Fruit fly (Drosophila melanogaster): Measurements from ENCODE around the gene Hexim.
A peak's percentile ranks its signal among the peaks of the same experiment; 100 is the strongest.

Gene Hexim

DNA sequence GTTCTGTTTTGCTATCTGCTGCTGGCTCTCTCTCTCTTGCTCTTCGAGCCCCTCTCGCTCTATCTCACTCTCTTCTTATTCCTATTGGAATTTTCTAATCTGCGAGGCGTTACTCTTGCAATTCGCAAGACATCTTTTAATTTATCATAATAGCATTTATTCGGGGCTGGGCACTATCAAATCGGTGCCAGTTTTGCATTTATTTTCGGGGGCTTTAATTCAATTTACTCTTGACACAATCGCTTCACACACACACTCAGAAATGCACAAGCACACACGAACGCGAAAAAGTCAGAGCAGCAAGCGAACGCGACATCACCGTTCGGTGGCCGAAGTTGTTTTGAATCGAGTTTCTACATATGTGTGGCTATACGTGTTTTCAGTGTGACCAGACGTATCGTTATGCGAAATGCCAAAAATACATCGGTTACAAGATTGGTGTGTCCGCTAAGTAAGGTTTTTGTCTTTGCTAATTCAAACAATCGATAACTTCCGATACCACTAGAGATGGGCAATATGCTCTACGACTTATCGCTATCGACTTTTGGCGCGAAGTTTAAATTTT lies 37.8 kb downstream of the Hexim start, which contains the start of gene Meltrin (continued):
- peak; percentile 39 for TF ChIP-seq lz (GFP tag; optimal IDR thresholded peaks at IDR 0.05)
- TF ChIP-seq CG9139 (GFP tag; optimal IDR thresholded peaks at IDR 0.05) = no peak
- TF ChIP-seq fd59A (GFP tag; optimal IDR thresholded peaks at IDR 0.05) = no peak
- peak; percentile 59 for TF ChIP-seq CG6854 (GFP tag; optimal IDR thresholded peaks at IDR 0.05)
- TF ChIP-seq CG16779 (tag; optimal IDR thresholded peaks at IDR 0.05) = peak; percentile 34
- peak; percentile 17 for TF ChIP-seq Lpt (GFP tag; optimal IDR thresholded peaks at IDR 0.05)
- no peak for TF ChIP-seq CG10631 (GFP tag; optimal IDR thresholded peaks at IDR 0.05)
- peak; percentile 11 for TF ChIP-seq dsx (GFP tag; optimal IDR thresholded peaks at IDR 0.05; ENCODE audit: poor library complexity, severe bottlenecking)
- TF ChIP-seq net (GFP tag; optimal IDR thresholded peaks at IDR 0.05) = no peak
- peak; percentile 74 for TF ChIP-seq fkh (GFP tag; optimal IDR thresholded peaks at IDR 0.05)
- no peak for TF ChIP-seq CG4318 (GFP tag; optimal IDR thresholded peaks at IDR 0.05)

DNA sequence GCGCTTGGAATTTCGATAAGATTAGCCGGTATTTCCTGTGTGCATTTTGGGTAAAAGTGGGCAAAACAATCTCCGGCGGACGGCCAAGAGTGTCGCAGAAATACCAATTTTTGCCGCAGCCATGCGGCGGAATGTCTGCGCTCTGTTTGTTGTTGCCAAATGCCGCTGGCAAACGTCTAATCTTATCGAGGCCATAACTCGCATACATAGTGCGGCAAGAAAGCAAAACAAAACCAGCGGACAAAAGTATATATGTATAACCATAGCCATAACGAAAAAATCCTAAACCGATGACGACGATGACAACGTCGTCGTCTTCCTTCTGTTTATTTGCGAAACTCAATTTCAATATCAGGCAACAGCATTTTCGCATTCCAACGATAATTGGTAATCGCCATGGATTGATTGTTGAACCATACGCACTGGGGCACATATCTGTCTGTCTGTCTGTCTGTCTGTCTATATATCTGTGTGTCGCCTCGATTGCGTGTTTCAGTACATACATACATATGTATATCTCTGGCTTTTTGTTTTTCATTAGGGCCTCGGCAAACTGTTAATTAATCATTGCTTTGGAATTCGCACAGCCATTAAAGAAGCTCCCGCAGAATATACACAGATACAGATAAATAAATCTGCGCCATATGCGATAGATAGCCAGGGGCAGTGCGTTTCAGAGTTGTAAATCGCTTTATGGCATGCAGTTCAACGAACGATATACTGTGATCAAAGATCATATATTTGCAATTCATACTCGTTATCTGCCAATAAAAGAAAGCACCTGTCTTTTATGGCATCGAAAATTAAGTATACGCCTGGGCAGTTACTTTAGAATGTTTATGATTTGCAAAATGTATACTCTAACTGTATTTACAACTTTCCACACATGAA lies 44.3 kb downstream of the Hexim start:
- TF ChIP-seq dsx (GFP tag; optimal IDR thresholded peaks at IDR 0.05; ENCODE audit: poor library complexity, severe bottlenecking) = no peak
- no peak for TF ChIP-seq CG6854 (GFP tag; optimal IDR thresholded peaks at IDR 0.05)
- no peak for TF ChIP-seq Ets21C (GFP tag; optimal IDR thresholded peaks at IDR 0.05)
- no peak for TF ChIP-seq Blimp-1 (GFP tag; optimal IDR thresholded peaks at IDR 0.05)
- peak; percentile 49 for TF ChIP-seq vri (GFP tag; optimal IDR thresholded peaks at IDR 0.05)
- TF ChIP-seq CG11294 (GFP tag; IDR thresholded peaks at IDR 0.05) = no peak
- no peak for TF ChIP-seq CG16779 (tag; optimal IDR thresholded peaks at IDR 0.05)
- no peak for TF ChIP-seq CG34406 (GFP tag; optimal IDR thresholded peaks at IDR 0.05)
- TF ChIP-seq Hr38 (GFP tag; optimal IDR thresholded peaks at IDR 0.05) = no peak
- no peak for TF ChIP-seq Sox15 (GFP tag; optimal IDR thresholded peaks at IDR 0.05)
- peak; percentile 66 for TF ChIP-seq svp (GFP tag)
- no peak for TF ChIP-seq CG31627 (GFP tag; optimal IDR thresholded peaks at IDR 0.05)
- TF ChIP-seq acj6 (GFP tag; optimal IDR thresholded peaks at IDR 0.05) = no peak
- TF ChIP-seq CG15336 (GFP tag; IDR thresholded peaks at IDR 0.05) = no peak
- TF ChIP-seq CG11762 (GFP tag; optimal IDR thresholded peaks at IDR 0.05; ENCODE audit: insufficient read depth) = no peak
- TF ChIP-seq Hr39 (GFP tag; optimal IDR thresholded peaks at IDR 0.05) = no peak
- peak; percentile 23 for TF ChIP-seq fkh (GFP tag; optimal IDR thresholded peaks at IDR 0.05)
- TF ChIP-seq CG6808 (GFP tag; optimal IDR thresholded peaks at IDR 0.05) = no peak
- no peak for TF ChIP-seq CG7368 (GFP tag; optimal IDR thresholded peaks at IDR 0.05)
- TF ChIP-seq Eip78C (GFP tag) = peak; percentile 54
- TF ChIP-seq CG10669 (GFP tag; optimal IDR thresholded peaks at IDR 0.05) = no peak
- TF ChIP-seq Ets96B (tag; optimal IDR thresholded peaks at IDR 0.05) = no peak

DNA sequence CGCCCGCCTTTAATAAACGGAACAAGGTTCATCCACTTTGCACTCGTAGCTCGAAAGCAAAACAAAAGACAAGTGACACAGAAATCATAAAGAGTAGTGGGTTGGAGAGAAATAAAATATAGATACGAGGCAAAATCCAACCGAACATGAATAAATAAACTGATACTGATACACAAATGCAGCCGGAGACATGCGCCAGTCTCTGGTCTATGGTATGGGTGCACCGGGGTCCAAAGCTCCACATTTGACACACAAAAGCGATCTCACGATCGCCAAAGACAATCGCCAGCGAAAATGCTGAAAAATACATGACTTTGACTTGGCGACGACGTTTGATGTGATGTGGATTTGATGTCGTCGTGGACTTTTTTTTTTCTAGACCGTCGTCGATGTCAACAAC lies 46.0 kb downstream of the Hexim start:
- no peak for TF ChIP-seq lz (GFP tag; optimal IDR thresholded peaks at IDR 0.05)
- TF ChIP-seq Blimp-1 (GFP tag; optimal IDR thresholded peaks at IDR 0.05) = no peak
- TF ChIP-seq CG6163 (GFP tag; IDR thresholded peaks at IDR 0.05) = no peak
- peak; percentile 32; the same call in 1 of the 3 replicates for TF ChIP-seq eg (GFP tag; IDR thresholded peaks at IDR 0.05)
- TF ChIP-seq CG3032 (tag; optimal IDR thresholded peaks at IDR 0.05) = no peak
- no peak for TF ChIP-seq CG15336 (GFP tag; IDR thresholded peaks at IDR 0.05)
- no peak for TF ChIP-seq CG8632 (GFP tag; optimal IDR thresholded peaks at IDR 0.05)
- no peak for TF ChIP-seq Hr39 (GFP tag; optimal IDR thresholded peaks at IDR 0.05)
- no peak for TF ChIP-seq topi (GFP tag; optimal IDR thresholded peaks at IDR 0.05)
- TF ChIP-seq CG6808 (GFP tag; optimal IDR thresholded peaks at IDR 0.05) = peak; percentile 37
- TF ChIP-seq fkh (GFP tag; optimal IDR thresholded peaks at IDR 0.05) = no peak
- no peak for TF ChIP-seq CG4318 (GFP tag; optimal IDR thresholded peaks at IDR 0.05)
- TF ChIP-seq Sox15 (GFP tag; optimal IDR thresholded peaks at IDR 0.05) = no peak
- peak; percentile 42 for TF ChIP-seq CG6276 (GFP tag; optimal IDR thresholded peaks at IDR 0.05)
- TF ChIP-seq ss (GFP tag; optimal IDR thresholded peaks at IDR 0.05) = peak; percentile 14 to 23
- no peak for TF ChIP-seq OdsH (GFP tag; optimal IDR thresholded peaks at IDR 0.05)
- TF ChIP-seq net (GFP tag; optimal IDR thresholded peaks at IDR 0.05) = no peak
- TF ChIP-seq esn (GFP tag; optimal IDR thresholded peaks at IDR 0.05) = no peak

Data from whole organism, prepupa.